Fruit fly (Drosophila melanogaster): ENCODE results near the gene CG14968.

CG14968 gene

dm6 chr3L:3303087-3303526, at the start of gene CG14968:
CG14968 (minus strand) TSS chr3L:3303112.
- TF ChIP-seq CG8478 (optimal IDR thresholded peaks at IDR 0.05) (no peak), CTCF (optimal IDR thresholded peaks at IDR 0.05) (no peak)

dm6 chr3L:3352516-3352915, 49.6 kb upstream of the CG14968 start:
- TF ChIP-seq CG8478 (optimal IDR thresholded peaks at IDR 0.05) (no peak), CTCF (optimal IDR thresholded peaks at IDR 0.05) (no peak)

DNA sequence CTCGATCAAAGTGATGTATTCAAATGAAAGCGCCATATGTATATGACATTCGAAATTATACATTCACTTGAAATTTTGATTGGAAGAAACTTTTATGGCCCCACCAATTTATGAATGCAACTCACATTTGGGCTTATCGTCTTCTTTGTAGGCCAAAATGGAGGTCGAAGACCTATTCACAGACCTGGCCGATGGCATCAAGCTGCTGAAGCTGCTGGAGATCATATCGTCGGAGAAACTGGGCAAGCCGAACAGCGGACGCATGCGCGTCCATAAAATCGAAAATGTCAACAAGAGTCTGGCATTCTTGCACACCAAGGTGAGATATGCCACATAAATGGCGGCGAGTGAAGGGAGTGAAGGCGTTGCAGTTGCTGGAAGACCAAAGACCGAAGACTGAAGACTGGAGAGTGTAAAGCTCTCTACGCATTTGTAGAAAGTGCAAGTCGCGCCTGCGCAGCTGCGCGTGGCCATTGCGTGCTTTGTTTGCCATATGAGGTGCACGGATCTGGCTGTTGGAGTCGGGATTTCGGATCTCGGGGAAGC, 49.0 kb upstream of the CG14968 start:
- TF ChIP-seq CTCF (optimal IDR thresholded peaks at IDR 0.05), result no peak
- no peak for TF ChIP-seq CG8478 (optimal IDR thresholded peaks at IDR 0.05)

dm6 chr3L:3350572-3351343, 47.8 kb upstream of the CG14968 start:
- TF ChIP-seq CTCF (optimal IDR thresholded peaks at IDR 0.05), result no peak
- no peak for TF ChIP-seq CG8478 (optimal IDR thresholded peaks at IDR 0.05)

DNA sequence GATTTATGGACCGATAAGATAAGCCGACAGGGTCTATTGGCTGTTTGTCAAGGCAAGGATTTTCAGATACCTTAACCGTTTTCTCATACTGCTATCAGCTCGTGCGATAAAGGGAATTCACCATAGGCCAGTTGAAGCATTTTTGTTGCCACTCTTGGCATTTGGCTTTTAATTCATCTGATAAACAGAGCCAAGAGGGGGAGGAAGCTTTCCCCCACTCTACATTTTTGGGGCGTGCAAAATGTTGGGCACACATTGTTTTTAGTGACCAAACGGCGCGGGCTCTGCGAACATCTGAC, 46.9 kb upstream of the CG14968 start:
- TF ChIP-seq CTCF (optimal IDR thresholded peaks at IDR 0.05), result no peak
- no peak for TF ChIP-seq CG8478 (optimal IDR thresholded peaks at IDR 0.05)

- TF ChIP-seq CTCF (optimal IDR thresholded peaks at IDR 0.05), result no peak
- TF ChIP-seq CG8478 (optimal IDR thresholded peaks at IDR 0.05), result no peak
These were observed 46.3 kb upstream of the CG14968 start for dm6 chr3L:3348956-3349824.

dm6 chr3L:3346294-3346693, 43.4 kb upstream of the CG14968 start:
- no peak for TF ChIP-seq CG8478 (optimal IDR thresholded peaks at IDR 0.05)
- TF ChIP-seq CTCF (optimal IDR thresholded peaks at IDR 0.05), result no peak

dm6 chr3L:3344528-3344927, 41.6 kb upstream of the CG14968 start:
- TF ChIP-seq CTCF (optimal IDR thresholded peaks at IDR 0.05) (no peak), CG8478 (optimal IDR thresholded peaks at IDR 0.05) (no peak)

DNA sequence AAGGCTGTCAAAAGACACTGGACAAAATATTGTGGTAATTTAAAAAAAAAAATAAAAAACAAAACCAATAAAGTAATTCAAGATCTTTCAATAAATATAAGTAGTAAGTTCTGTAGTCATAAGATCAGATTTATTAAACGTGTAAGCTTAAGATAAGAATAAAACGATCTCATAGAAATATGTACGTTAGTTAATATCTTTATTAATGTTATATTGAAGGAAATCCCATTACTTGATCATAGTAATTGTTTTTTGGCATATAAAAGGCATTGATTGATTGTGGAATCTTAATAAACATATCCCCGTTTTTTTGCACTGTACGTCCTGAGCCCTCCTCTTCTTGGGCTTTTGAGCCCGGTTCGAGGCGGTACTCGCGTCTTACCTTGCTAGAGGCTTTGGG, 40.3 kb upstream of the CG14968 start:
- no peak for TF ChIP-seq CTCF (optimal IDR thresholded peaks at IDR 0.05)
- no peak for TF ChIP-seq CG8478 (optimal IDR thresholded peaks at IDR 0.05)

DNA sequence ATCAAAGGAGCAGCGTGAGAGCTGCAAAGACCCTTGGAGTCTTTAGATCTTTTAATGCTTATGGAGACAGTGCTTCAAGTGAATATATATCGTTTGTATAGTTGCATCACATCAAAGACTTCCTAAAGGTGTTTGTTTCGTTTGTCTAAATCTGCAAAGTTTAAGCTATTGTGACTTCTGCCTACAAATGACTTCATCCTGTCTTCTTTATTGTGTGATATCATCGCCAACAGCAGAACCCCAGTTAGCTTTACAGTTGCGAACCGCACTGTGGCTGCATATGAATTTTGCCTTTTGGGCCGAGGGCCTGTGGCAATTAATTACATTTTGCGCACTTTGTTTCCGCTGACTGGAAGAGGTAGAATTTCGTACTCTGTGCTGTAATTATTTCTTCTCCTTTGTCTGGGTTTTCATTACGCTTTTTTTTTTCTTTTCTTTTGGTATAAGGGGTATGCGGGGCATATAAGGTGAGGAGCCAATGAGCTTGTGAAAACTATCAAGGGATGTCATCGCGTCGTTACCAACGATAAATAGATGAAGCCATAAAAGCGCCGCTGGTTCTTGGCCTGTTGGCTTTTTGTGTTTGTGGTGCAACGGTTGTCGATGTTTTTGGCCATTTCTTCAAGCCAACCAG, 39.5 kb upstream of the CG14968 start:
- no peak for TF ChIP-seq CG8478 (optimal IDR thresholded peaks at IDR 0.05)
- TF ChIP-seq CTCF (optimal IDR thresholded peaks at IDR 0.05), result no peak

dm6 chr3L:3339695-3340226, 36.8 kb upstream of the CG14968 start:
- TF ChIP-seq CG8478 (optimal IDR thresholded peaks at IDR 0.05) (no peak), CTCF (optimal IDR thresholded peaks at IDR 0.05) (no peak)

- TF ChIP-seq CTCF (optimal IDR thresholded peaks at IDR 0.05) (no peak), CG8478 (optimal IDR thresholded peaks at IDR 0.05) (no peak)
These were observed 36.1 kb upstream of the CG14968 start for dm6 chr3L:3338882-3339590.

DNA sequence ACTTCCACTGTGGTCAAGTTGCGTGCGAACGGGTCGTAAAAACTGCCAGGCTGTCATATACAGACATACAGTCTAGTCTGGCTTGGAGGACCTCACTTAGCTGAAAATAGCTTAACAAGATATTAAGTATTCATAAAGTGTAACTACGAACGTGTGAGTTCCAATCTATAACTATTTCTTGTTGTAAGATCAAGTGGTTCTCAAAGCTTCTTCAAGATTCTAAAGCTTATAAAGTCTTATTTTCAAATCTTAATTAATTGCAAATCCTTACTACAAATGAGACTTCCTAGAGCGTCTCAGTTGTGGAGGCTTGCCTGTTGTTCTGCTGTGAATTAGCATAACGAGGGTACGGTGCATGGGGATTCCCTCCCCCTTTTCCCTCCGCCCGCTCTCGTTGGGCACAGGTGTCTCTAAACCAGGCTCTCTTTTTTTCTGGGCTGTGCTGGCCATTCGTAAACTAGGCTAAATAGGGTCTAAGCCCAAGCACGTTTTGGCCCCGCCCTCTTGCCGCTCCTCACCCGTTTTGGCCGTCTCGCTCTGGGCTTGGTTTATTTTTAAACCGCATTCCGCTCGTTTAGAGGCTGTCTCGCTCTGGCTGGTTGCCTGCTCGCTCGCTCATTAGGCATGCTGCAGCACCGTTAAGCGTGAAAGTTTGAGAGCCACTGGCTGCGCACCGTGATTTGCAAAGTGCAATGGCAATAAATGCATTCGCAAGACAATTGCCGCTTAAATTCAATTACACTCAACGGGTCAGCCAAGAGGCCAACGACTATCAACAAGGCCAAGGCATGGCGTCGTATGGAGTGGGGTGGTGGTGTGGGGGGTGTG, 35.3 kb upstream of the CG14968 start:
- no peak for TF ChIP-seq CTCF (optimal IDR thresholded peaks at IDR 0.05)
- TF ChIP-seq CG8478 (optimal IDR thresholded peaks at IDR 0.05), result no peak

Measured in S2 (cell line).